Fruit fly (Drosophila melanogaster) whole organism, embryonic: ENCODE data around the gene rogdi.
A peak's percentile ranks its signal among the peaks of the same experiment; 100 is the strongest.

ENCODE experiments used
- CG10543 ChIP-seq: fragments of 200-800 bp; sonication (Bioruptor generic); optimal IDR thresholded peaks from 3 replicates; lab custom pipeline; 2017; ENCODE audit warnings: missing biosample characterization, mild to moderate bottlenecking, missing genetic modification characterization, moderate library complexity
- CG10979 ChIP-seq: fragments of 200-800 bp; sonication (Bioruptor generic); optimal IDR thresholded peaks from 2 replicates; lab custom pipeline; 2018; ENCODE audit warnings: missing biosample characterization, mild to moderate bottlenecking, missing genetic modification characterization, moderate library complexity
- CG11696 ChIP-seq: fragments of 200-800 bp; sonication (Bioruptor generic); IDR thresholded peaks from 2 replicates; pipeline ENCODE4 v1.3.6; 2022; ENCODE audit warnings: missing biosample characterization, missing genetic modification characterization
- CG13424 ChIP-seq: fragments of 200-800 bp; sonication (Bioruptor generic); optimal IDR thresholded peaks from 2 replicates; lab custom pipeline; 2019; ENCODE audit warnings: missing biosample characterization, mild to moderate bottlenecking, missing genetic modification characterization, moderate library complexity
- CG14667 ChIP-seq: fragments of 200-800 bp; sonication (Bioruptor generic); IDR thresholded peaks from 2 replicates; pipeline ENCODE4 v1.3.6; 2022; ENCODE audit warnings: missing biosample characterization, missing genetic modification characterization
- CG16779 ChIP-seq: fragments of 200-800 bp; sonication (Bioruptor generic); IDR thresholded peaks from 2 replicates; pipeline ENCODE4 v1.3.6; 2022; ENCODE audit warnings: missing biosample characterization, missing genetic modification characterization
- CG16813 ChIP-seq: fragments of 200-800 bp; sonication (Bioruptor generic); IDR thresholded peaks from 3 replicates; pipeline ENCODE4 v1.3.6; 2022; ENCODE audit warnings: missing biosample characterization, missing genetic modification characterization; ENCODE audit not compliant: partially characterized antibody
- CG18599 ChIP-seq: fragments of 200-800 bp; sonication (Bioruptor generic); optimal IDR thresholded peaks from 3 replicates; lab custom pipeline; 2017; ENCODE audit warnings: missing biosample characterization, missing genetic modification characterization, mild to moderate bottlenecking, moderate library complexity, missing genetic modification reagents
- CG2712 ChIP-seq: fragments of 200-800 bp; optimal IDR thresholded peaks from 3 replicates; lab custom pipeline; 2019; ENCODE audit warnings: missing biosample characterization, mild to moderate bottlenecking, missing genetic modification characterization, moderate library complexity
- CG30431 ChIP-seq: fragments of 200-800 bp; sonication (Bioruptor generic); optimal IDR thresholded peaks from 2 replicates; lab custom pipeline; 2017; ENCODE audit warnings: missing biosample characterization, missing genetic modification characterization
- CG3065 ChIP-seq: fragments of 200-800 bp; sonication (Bioruptor generic); optimal IDR thresholded peaks from 2 replicates; lab custom pipeline; 2016; ENCODE audit warnings: missing biosample characterization, missing genetic modification characterization
- CG31224 ChIP-seq: fragments of 200-800 bp; sonication (Bioruptor generic); IDR thresholded peaks from 2 replicates; pipeline ENCODE4 v1.3.6; 2022; ENCODE audit warnings: missing biosample characterization, missing genetic modification characterization
- CG33213 ChIP-seq: fragments of 200-800 bp; sonication (Bioruptor generic); optimal IDR thresholded peaks from 3 replicates; lab custom pipeline; 2016; ENCODE audit warnings: missing biosample characterization, missing genetic modification characterization
- CG7786 ChIP-seq: fragments of 200-800 bp; sonication (Bioruptor generic); optimal IDR thresholded peaks from 2 replicates; lab custom pipeline; 2016; ENCODE audit warnings: missing biosample characterization, missing genetic modification characterization
- CG7987 ChIP-seq: fragments of 200-800 bp; sonication (Bioruptor generic); optimal IDR thresholded peaks from 2 replicates; lab custom pipeline; 2018; ENCODE audit warnings: missing biosample characterization, mild to moderate bottlenecking, missing genetic modification characterization, moderate library complexity
- CG8290 ChIP-seq, 3 experiments: fragments of 200-800 bp; sonication (Bioruptor generic); optimal IDR thresholded peaks; 2 replicates each; lab custom pipeline; 2016 to 2019; ENCODE audit warnings: missing biosample characterization in 3 of 3, missing genetic modification characterization in 3 of 3, mild to moderate bottlenecking in 2 of 3, moderate library complexity in 1 of 3
- CG8359 ChIP-seq: fragments of 200-800 bp; sonication (Bioruptor generic); optimal IDR thresholded peaks from 2 replicates; lab custom pipeline; 2017; ENCODE audit warnings: missing biosample characterization, mild to moderate bottlenecking, missing genetic modification characterization, borderline replicate concordance
- CG9932 ChIP-seq: fragments of 200-800 bp; sonication (Bioruptor generic); IDR thresholded peaks from 2 replicates; pipeline ENCODE4 v1.3.6; 2022; ENCODE audit warnings: missing biosample characterization, missing genetic modification characterization
- Deaf1 ChIP-seq: fragments of 200-800 bp; optimal IDR thresholded peaks from 3 replicates; lab custom pipeline; 2019; ENCODE audit warnings: missing biosample characterization, mild to moderate bottlenecking, missing genetic modification characterization, moderate library complexity
- Dip3 ChIP-seq: fragments of 200-800 bp; sonication (Bioruptor generic); optimal IDR thresholded peaks from 3 replicates; lab custom pipeline; 2016; ENCODE audit warnings: missing biosample characterization, missing genetic modification characterization
- Dp ChIP-seq: fragments of 200-800 bp; sonication (Bioruptor generic); optimal IDR thresholded peaks from 2 replicates; lab custom pipeline; 2018; ENCODE audit warnings: missing biosample characterization, mild to moderate bottlenecking, missing genetic modification characterization, moderate library complexity
- Fer1 ChIP-seq: fragments of 200-800 bp; sonication (Bioruptor generic); optimal IDR thresholded peaks from 2 replicates; lab custom pipeline; 2017; ENCODE audit warnings: missing biosample characterization, mild to moderate bottlenecking, missing genetic modification characterization
- Fer3 ChIP-seq: fragments of 200-800 bp; sonication (Bioruptor generic); optimal IDR thresholded peaks from 2 replicates; lab custom pipeline; 2018; ENCODE audit warnings: missing biosample characterization, mild to moderate bottlenecking, missing genetic modification characterization, moderate library complexity
- Gsc ChIP-seq: fragments of 200-800 bp; sonication (Bioruptor generic); IDR thresholded peaks from 2 replicates; pipeline ENCODE4 v1.3.6; 2022; ENCODE audit warnings: missing biosample characterization, missing genetic modification characterization
- Med ChIP-seq: fragments of 200-800 bp; sonication (Bioruptor generic); peaks from one replicate; lab custom pipeline; 2016; ENCODE audit warnings: missing biosample characterization, missing genetic modification characterization, mild to moderate bottlenecking, inconsistent platforms, moderate library complexity
- Nf-YC ChIP-seq: fragments of 200-800 bp; optimal IDR thresholded peaks from 3 replicates; lab custom pipeline; 2019; ENCODE audit warnings: missing biosample characterization, mild to moderate bottlenecking, missing genetic modification characterization, moderate library complexity
- PHDP ChIP-seq: fragments of 200-800 bp; sonication (Bioruptor generic); optimal IDR thresholded peaks from 3 replicates; lab custom pipeline; 2018; ENCODE audit warnings: missing biosample characterization, mild to moderate bottlenecking, missing genetic modification characterization, moderate library complexity
- Scr ChIP-seq: fragments of 200-800 bp; sonication (Bioruptor generic); IDR thresholded peaks from 2 replicates; pipeline ENCODE4 v1.3.6; 2022; ENCODE audit warnings: missing biosample characterization, missing genetic modification characterization; ENCODE audit not compliant: partially characterized antibody
- abd-A ChIP-seq: fragments of 200-800 bp; sonication (Bioruptor generic); optimal IDR thresholded peaks from 3 replicates; lab custom pipeline; 2019; ENCODE audit warnings: missing biosample characterization, mild to moderate bottlenecking, missing genetic modification characterization, moderate library complexity
- cad ChIP-seq: fragments of >200 bp; optimal IDR thresholded peaks from 2 replicates; lab custom pipeline; 2017; ENCODE audit warnings: missing biosample characterization, missing genetic modification characterization
- chinmo ChIP-seq: fragments of 200-800 bp; sonication (Bioruptor generic); IDR thresholded peaks from 4 replicates; pipeline ENCODE4 v1.3.6; 2022; ENCODE audit warnings: missing biosample characterization, missing genetic modification characterization; ENCODE audit not compliant: partially characterized antibody
- chm ChIP-seq: fragments of 200-800 bp; sonication (Bioruptor generic); IDR thresholded peaks from 2 replicates; pipeline ENCODE4 v1.3.6; 2022; ENCODE audit warnings: missing biosample characterization, missing genetic modification characterization
- crc ChIP-seq: fragments of 200-800 bp; sonication (Bioruptor generic); optimal IDR thresholded peaks from 2 replicates; lab custom pipeline; 2016; ENCODE audit warnings: missing biosample characterization, missing genetic modification characterization
- cwo ChIP-seq: fragments of 200-800 bp; sonication (Bioruptor generic); optimal IDR thresholded peaks from 3 replicates; lab custom pipeline; 2017; ENCODE audit warnings: missing biosample characterization, missing genetic modification characterization, mild to moderate bottlenecking, moderate library complexity, missing genetic modification reagents
- gsb-n ChIP-seq: fragments of 200-800 bp; sonication (Bioruptor generic); optimal IDR thresholded peaks from 3 replicates; lab custom pipeline; 2018; ENCODE audit warnings: missing biosample characterization, mild to moderate bottlenecking, missing genetic modification characterization
- kah ChIP-seq: fragments of 200-800 bp; sonication (Bioruptor generic); optimal IDR thresholded peaks from 2 replicates; lab custom pipeline; 2018; ENCODE audit warnings: missing biosample characterization, mild to moderate bottlenecking, missing genetic modification characterization
- kni ChIP-seq: fragments of 200-800 bp; sonication (Bioruptor generic); optimal IDR thresholded peaks from 3 replicates; lab custom pipeline; 2017; ENCODE audit warnings: mild to moderate bottlenecking, missing biosample characterization, missing genetic modification reagents, missing genetic modification characterization
- peb ChIP-seq: fragments of 200-800 bp; sonication (Bioruptor generic); IDR thresholded peaks from 2 replicates; pipeline ENCODE4 v1.3.6; 2022; ENCODE audit warnings: missing biosample characterization, missing genetic modification characterization
- pita ChIP-seq: fragments of 200-800 bp; sonication (Bioruptor generic); optimal IDR thresholded peaks from 2 replicates; lab custom pipeline; 2017; ENCODE audit warnings: missing biosample characterization, mild to moderate bottlenecking, missing genetic modification characterization
- seq ChIP-seq: fragments of 200-800 bp; sonication (Bioruptor generic); IDR thresholded peaks from 2 replicates; pipeline ENCODE4 v1.3.6; 2022; ENCODE audit warnings: missing biosample characterization, missing genetic modification characterization
- sisA ChIP-seq: fragments of 200-800 bp; sonication (Bioruptor generic); IDR thresholded peaks from 2 replicates; pipeline ENCODE4 v1.3.6; 2022; ENCODE audit warnings: missing biosample characterization, missing genetic modification characterization
- sug ChIP-seq: fragments of 200-800 bp; optimal IDR thresholded peaks from 2 replicates; lab custom pipeline; 2019; ENCODE audit warnings: missing biosample characterization, mild to moderate bottlenecking, missing genetic modification characterization, moderate library complexity
- trh ChIP-seq: fragments of 200-800 bp; sonication (Bioruptor generic); optimal IDR thresholded peaks from 2 replicates; lab custom pipeline; 2016; ENCODE audit warnings: missing biosample characterization, missing genetic modification characterization
- unc-4 ChIP-seq: fragments of 200-800 bp; sonication (Bioruptor generic); IDR thresholded peaks from 2 replicates; pipeline ENCODE4 v1.3.6; 2022; ENCODE audit warnings: missing biosample characterization, missing genetic modification characterization; ENCODE audit not compliant: partially characterized antibody
- vnd ChIP-seq: fragments of 200-800 bp; sonication (Bioruptor generic); IDR thresholded peaks from 3 replicates; pipeline ENCODE4 v1.3.6; 2022; ENCODE audit warnings: missing biosample characterization, missing genetic modification characterization; ENCODE audit not compliant: partially characterized antibody
- vvl ChIP-seq: fragments of 200-800 bp; sonication (Bioruptor generic); IDR thresholded peaks from 2 replicates; pipeline ENCODE4 v1.3.6; 2022; ENCODE audit warnings: missing biosample characterization, missing genetic modification characterization

Gene rogdi

DNA sequence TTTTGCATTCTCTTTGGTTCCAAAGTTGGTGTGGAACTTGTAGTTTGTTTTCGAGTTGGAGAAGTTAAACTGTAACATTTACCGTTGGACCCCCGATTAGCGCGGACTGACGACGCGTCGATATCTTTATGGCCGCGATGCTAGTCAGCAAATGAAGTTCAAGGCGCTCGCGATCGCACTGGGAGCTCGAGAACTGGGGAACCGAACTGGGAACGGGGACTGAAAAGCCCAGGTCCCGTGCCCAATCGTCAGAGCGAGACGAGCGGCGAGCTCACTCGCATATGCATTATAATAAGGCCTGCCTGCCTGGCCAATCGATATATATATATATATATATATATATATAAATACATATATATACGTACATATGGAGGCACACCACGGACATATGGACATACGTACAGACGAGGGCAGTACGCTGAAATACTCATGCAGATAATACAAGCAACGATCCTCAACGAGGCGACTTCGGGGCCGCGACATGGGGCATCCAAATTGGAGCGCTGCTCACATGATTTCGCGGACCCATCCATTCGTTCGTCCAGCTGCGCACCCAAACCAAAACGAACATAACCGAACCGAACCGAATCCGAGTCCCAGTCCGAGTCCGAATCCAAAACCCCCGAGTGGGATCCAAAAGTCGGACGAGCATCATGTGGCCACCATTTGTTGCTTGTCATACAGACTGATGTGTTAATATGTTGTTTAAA, 47.0 kb upstream of the rogdi start (continued):
- TF ChIP-seq cad (GFP tag; lab: Kevin White, UChicago) (no peak), CG13424 (no peak), Scr (no peak), chinmo (GFP tag; lab: Robert Waterston, UW) (no peak), Med (GFP tag; lab: Kevin White, UChicago) (peak; percentile 52), sug (peak; percentile 2), CG30431 (no peak), trh (no peak), Gsc (GFP tag; lab: Robert Waterston, UW) (no peak), CG10979 (tag; lab: Kevin White, UChicago) (no peak), CG18599 (GFP tag; lab: Kevin White, UChicago) (no peak), Fer3 (tag; lab: Kevin White, UChicago) (no peak), CG10543 (peak; percentile 85), CG7786 (GFP tag; lab: Kevin White, UChicago) (no peak), CG2712 (tag; lab: Kevin White, UChicago) (no peak), CG14667 (GFP tag; lab: Robert Waterston, UW) (no peak), crc (GFP tag; lab: Kevin White, UChicago) (no peak), Nf-YC (tag; lab: Kevin White, UChicago) (peak; percentile 10), Dp (GFP tag; lab: Kevin White, UChicago) (no peak), CG16779 (GFP tag; lab: Robert Waterston, UW) (no peak), CG9932 (GFP tag; lab: Robert Waterston, UW) (no peak), CG8290 (GFP tag; optimal IDR thresholded peaks at IDR 0.05; lab: Kevin White, UChicago) (no peak), CG8290 (tag; optimal IDR thresholded peaks at IDR 0.05; lab: Kevin White, UChicago) (peak in 1 of 2 experiments; percentile 55), cwo (GFP tag; lab: Kevin White, UChicago) (peak; percentile 31), Deaf1 (tag; lab: Kevin White, UChicago) (peak; percentile 92), kah (GFP tag; lab: Kevin White, UChicago) (no peak), peb (GFP tag; lab: Robert Waterston, UW) (no peak), Dip3 (GFP tag; lab: Kevin White, UChicago) (no peak), unc-4 (no peak), CG16813 (GFP tag; lab: Robert Waterston, UW) (no peak), seq (no peak), CG33213 (no peak), CG8359 (GFP tag; lab: Kevin White, UChicago) (no peak)

DNA sequence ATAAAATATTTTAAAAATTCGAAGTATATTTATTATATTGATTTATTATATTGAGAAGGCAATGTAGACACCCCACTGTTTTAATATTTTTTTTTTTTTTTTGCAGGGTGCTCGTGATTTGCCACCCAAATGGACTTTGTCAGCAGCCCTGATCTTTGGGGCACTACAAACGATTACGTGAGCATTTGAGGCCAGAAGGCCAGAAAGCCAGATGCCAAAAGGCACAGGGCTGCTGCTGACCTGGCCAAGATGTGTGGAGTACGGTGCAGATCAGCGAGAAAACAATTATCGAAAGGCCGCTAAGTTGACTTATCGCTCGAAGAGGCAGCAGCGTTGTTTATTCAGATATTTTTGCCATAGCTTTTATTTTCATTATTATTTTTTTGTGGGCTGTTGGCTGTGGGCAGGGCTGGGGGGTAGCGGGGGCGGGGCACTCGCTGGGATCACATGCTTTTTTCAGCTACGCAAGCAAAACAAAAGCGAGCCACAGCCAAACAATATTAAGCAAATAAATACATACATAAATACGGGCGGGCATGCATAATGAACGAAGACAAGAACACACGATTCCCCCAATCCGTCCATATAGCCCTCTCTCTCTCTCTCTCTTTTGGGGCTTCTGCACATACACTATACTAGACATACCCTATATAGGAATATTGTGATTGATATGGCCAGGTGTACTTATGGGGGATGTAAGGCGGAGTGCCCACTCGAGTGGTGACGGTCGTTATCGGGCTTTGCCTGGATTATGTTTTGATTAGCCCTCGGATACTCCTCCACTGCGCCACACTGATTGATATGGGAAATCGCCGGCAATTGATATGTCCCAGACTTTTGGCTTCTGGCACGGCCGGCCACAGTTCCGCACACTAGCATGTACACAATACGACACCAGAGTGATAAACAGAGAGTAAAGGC, 45.8 kb upstream of the rogdi start:
- TF ChIP-seq pita (GFP tag; lab: Kevin White, UChicago): no peak
- no peak for TF ChIP-seq kni
- peak; percentile 91; the same call in 2 of the 4 replicates for TF ChIP-seq chinmo (GFP tag; lab: Robert Waterston, UW)
- peak; percentile 86 for TF ChIP-seq sug
- TF ChIP-seq chm (GFP tag; lab: Robert Waterston, UW): 0 out of 2 replicates have a peak, but pooled peaks have one; percentile 19
- peak; percentile 62 for TF ChIP-seq abd-A (tag; lab: Kevin White, UChicago)
- TF ChIP-seq sisA (GFP tag; lab: Robert Waterston, UW): no peak
- TF ChIP-seq PHDP: no peak
- TF ChIP-seq CG7987 (GFP tag; lab: Kevin White, UChicago): peak; percentile 48
- TF ChIP-seq CG11696 (GFP tag; lab: Robert Waterston, UW): 0 out of 2 replicates have a peak, but pooled peaks have one; percentile 32
- peak; percentile 5; the same call in 1 of the 2 replicates for TF ChIP-seq CG31224 (GFP tag; lab: Robert Waterston, UW)
- TF ChIP-seq CG3065 (GFP tag; lab: Kevin White, UChicago): no peak
- TF ChIP-seq gsb-n (tag; lab: Kevin White, UChicago): no peak
- peak; percentile 42 for TF ChIP-seq Fer1 (GFP tag; lab: Kevin White, UChicago)
- TF ChIP-seq vvl (GFP tag; lab: Robert Waterston, UW): peak; percentile 46; the same call in 1 of the 2 replicates
- TF ChIP-seq vnd (GFP tag; lab: Robert Waterston, UW): peak; percentile 69; the same call in 2 of the 3 replicates
- TF ChIP-seq Gsc (GFP tag; lab: Robert Waterston, UW): no peak
